Worm (Caenorhabditis elegans) whole organism, L2 larva: ENCODE measurements around the gene sre-29.

Experiments
- F13H6.1 ChIP-seq: sonication (generic microtip); optimal IDR thresholded peaks from 2 replicates; lab custom pipeline; 2016; ENCODE audit warnings: missing genetic modification characterization, missing compliant biosample characterization
- R02D3.7 ChIP-seq: fragments of 150-350 bp; optimal IDR thresholded peaks from 2 replicates; lab custom pipeline; 2014; ENCODE audit warnings: missing biosample characterization, missing genetic modification characterization
- Y55F3AM.14 ChIP-seq: fragments of 200-800 bp; sonication (Bioruptor generic); optimal IDR thresholded peaks from 2 replicates; lab custom pipeline; 2018; ENCODE audit warnings: mild to moderate bottlenecking, missing genetic modification characterization, missing compliant biosample characterization
- alr-1 ChIP-seq: fragments of 150-350 bp; optimal IDR thresholded peaks from 2 replicates; lab custom pipeline; 2014; ENCODE audit warnings: missing biosample characterization, missing genetic modification characterization
- ama-1 ChIP-seq: fragments of 150-350 bp; optimal IDR thresholded peaks from 2 replicates; lab custom pipeline; 2018; ENCODE audit warnings: inconsistent platforms
- blmp-1 ChIP-seq: sonication (generic microtip); optimal IDR thresholded peaks from 2 replicates; lab custom pipeline; 2017; ENCODE audit warnings: missing genetic modification characterization, mild to moderate bottlenecking, missing compliant biosample characterization, antibody characterized with exemption, moderate library complexity; ENCODE audit not compliant: insufficient read depth
- ceh-16 ChIP-seq: fragments of 150-350 bp; optimal IDR thresholded peaks from 2 replicates; lab custom pipeline; 2014; ENCODE audit warnings: missing biosample characterization, missing genetic modification characterization
- ceh-82 ChIP-seq: fragments of 150-350 bp; optimal IDR thresholded peaks from 2 replicates; lab custom pipeline; 2014; ENCODE audit warnings: missing biosample characterization, missing genetic modification characterization
- crh-2 ChIP-seq: sonication (generic microtip); optimal IDR thresholded peaks from 2 replicates; lab custom pipeline; 2017; ENCODE audit warnings: missing biosample characterization, missing genetic modification characterization
- egl-27 ChIP-seq: sonication (generic microtip); optimal IDR thresholded peaks from 3 replicates; lab custom pipeline; 2017; ENCODE audit warnings: missing biosample characterization, missing genetic modification reagents, missing genetic modification characterization
- elt-1 ChIP-seq: fragments of 150-350 bp; optimal IDR thresholded peaks from 2 replicates; lab custom pipeline; 2014; ENCODE audit warnings: missing biosample characterization, missing genetic modification characterization
- gmeb-1 ChIP-seq: fragments of 150-350 bp; optimal IDR thresholded peaks from 2 replicates; lab custom pipeline; 2014; ENCODE audit warnings: missing biosample characterization, missing genetic modification characterization
- lin-11 ChIP-seq: fragments of 150-350 bp; sonication (generic microtip); optimal IDR thresholded peaks from 2 replicates; lab custom pipeline; 2014; ENCODE audit warnings: missing biosample characterization, missing genetic modification characterization, inconsistent platforms, mixed read lengths
- lin-13 ChIP-seq: fragments of 150-350 bp; optimal IDR thresholded peaks from 2 replicates; lab custom pipeline; 2014; ENCODE audit warnings: missing biosample characterization, missing genetic modification reagents, missing genetic modification characterization
- lsy-2 ChIP-seq, 2 experiments: fragments of 150-350 bp in 1 of 2; sonication (generic microtip) in 1 of 2; optimal IDR thresholded peaks; 2 replicates each; lab custom pipeline; 2014 to 2017; ENCODE audit warnings: missing biosample characterization in 2 of 2, missing genetic modification characterization in 2 of 2
- mbf-1 ChIP-seq: sonication (generic microtip); optimal IDR thresholded peaks from 2 replicates; lab custom pipeline; 2017; ENCODE audit warnings: missing biosample characterization, missing genetic modification characterization
- mdl-1 ChIP-seq, 2 experiments: fragments of 150-350 bp in 1 of 2; sonication (generic microtip) in 1 of 2; optimal IDR thresholded peaks; 2 replicates each; lab custom pipeline; 2017; ENCODE audit warnings: missing biosample characterization in 2 of 2, missing genetic modification characterization in 2 of 2
- nhr-10 ChIP-seq: sonication (generic microtip); optimal IDR thresholded peaks from 2 replicates; lab custom pipeline; 2017; ENCODE audit warnings: missing biosample characterization, missing genetic modification characterization
- nhr-11 ChIP-seq: fragments of 150-350 bp; optimal IDR thresholded peaks from 2 replicates; lab custom pipeline; 2014; ENCODE audit warnings: missing biosample characterization, missing genetic modification characterization
- nhr-12 ChIP-seq: fragments of 150-350 bp; optimal IDR thresholded peaks from 2 replicates; lab custom pipeline; 2014; ENCODE audit warnings: missing biosample characterization, missing genetic modification characterization
- nhr-129 ChIP-seq: fragments of 150-350 bp; optimal IDR thresholded peaks from 2 replicates; lab custom pipeline; 2014; ENCODE audit warnings: missing biosample characterization, missing genetic modification characterization
- nhr-23 ChIP-seq: fragments of 150-350 bp; optimal IDR thresholded peaks from 2 replicates; lab custom pipeline; 2014; ENCODE audit warnings: missing biosample characterization, missing genetic modification reagents, missing genetic modification characterization
- nhr-237 ChIP-seq: fragments of 150-350 bp; optimal IDR thresholded peaks from 2 replicates; lab custom pipeline; 2014; ENCODE audit warnings: missing biosample characterization, missing genetic modification characterization
- nhr-77 ChIP-seq: fragments of 150-350 bp; optimal IDR thresholded peaks from 2 replicates; lab custom pipeline; 2014; ENCODE audit warnings: missing biosample characterization, missing genetic modification characterization
- peb-1 ChIP-seq: fragments of 150-350 bp; optimal IDR thresholded peaks from 2 replicates; lab custom pipeline; 2014; ENCODE audit warnings: missing biosample characterization, missing genetic modification characterization
- skn-1 ChIP-seq: sonication (generic microtip); optimal IDR thresholded peaks from 2 replicates; lab custom pipeline; 2017; ENCODE audit warnings: missing biosample characterization, missing genetic modification characterization
- sma-3 ChIP-seq: sonication (generic microtip); optimal IDR thresholded peaks from 2 replicates; lab custom pipeline; 2016; ENCODE audit warnings: missing genetic modification reagents, missing genetic modification characterization, missing compliant biosample characterization
- sma-9 ChIP-seq, 2 experiments: fragments of 150-350 bp in 1 of 2; sonication (generic microtip) in 1 of 2; optimal IDR thresholded peaks; 2 replicates each; lab custom pipeline; 2014 to 2016; ENCODE audit warnings: missing genetic modification characterization in 2 of 2, mild to moderate bottlenecking in 1 of 2, missing biosample characterization in 1 of 2, missing compliant biosample characterization in 1 of 2, missing genetic modification reagents in 1 of 2, moderate library complexity in 1 of 2
- snpc-4 ChIP-seq: fragments of 150-350 bp; optimal IDR thresholded peaks from 2 replicates; lab custom pipeline; 2014; ENCODE audit warnings: missing biosample characterization, missing genetic modification characterization
- unc-55 ChIP-seq: fragments of 150-350 bp; sonication (generic microtip); optimal IDR thresholded peaks from 3 replicates; lab custom pipeline; 2014; ENCODE audit warnings: missing biosample characterization, missing genetic modification reagents, missing genetic modification characterization
- unc-62 ChIP-seq: fragments of 150-350 bp; optimal IDR thresholded peaks from 2 replicates; lab custom pipeline; 2014; ENCODE audit warnings: missing biosample characterization, missing genetic modification reagents, missing genetic modification characterization
- zag-1 ChIP-seq: fragments of 150-350 bp; optimal IDR thresholded peaks from 2 replicates; lab custom pipeline; 2014; ENCODE audit warnings: missing biosample characterization, missing genetic modification characterization
- ztf-1 ChIP-seq: fragments of 200-800 bp; sonication (Bioruptor generic); conservative IDR thresholded peaks from 2 replicates; pipeline ENCODE4 v1.3.6; 2022; ENCODE audit warnings: missing genetic modification characterization, missing compliant biosample characterization
- ztf-11 ChIP-seq: sonication (generic microtip); optimal IDR thresholded peaks from 2 replicates; lab custom pipeline; 2017; ENCODE audit warnings: missing biosample characterization, missing genetic modification characterization
- ztf-4 ChIP-seq: fragments of 150-350 bp; optimal IDR thresholded peaks from 2 replicates; lab custom pipeline; 2014; ENCODE audit warnings: missing biosample characterization, missing genetic modification characterization

The sre-29 gene

DNA sequence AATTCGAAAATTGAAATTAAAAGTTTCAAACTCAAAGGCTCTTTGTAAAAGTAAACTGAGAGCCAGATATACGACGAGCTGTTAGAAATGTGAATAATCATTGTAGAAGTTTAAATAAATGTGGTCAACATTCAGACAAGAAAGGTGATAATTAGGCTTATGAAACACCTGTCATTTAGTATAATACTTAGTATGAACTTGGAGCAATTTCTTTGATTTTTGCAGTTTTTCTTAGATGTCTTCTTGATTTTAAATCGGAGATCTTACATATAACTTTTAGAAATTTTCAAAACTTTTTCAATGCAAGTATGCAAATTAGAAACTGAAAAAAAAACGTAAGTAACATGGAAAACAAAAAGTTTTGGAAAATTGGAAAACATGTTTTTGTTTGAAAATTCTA, 4.7 kb upstream of the sre-29 start, which contains the start of gene sre-30:
Gene sre-30 (minus strand): TSS at position 101 of the 400 bp plus-strand sequence.
- TF ChIP-seq nhr-12 (tag; lab: Kevin White, UChicago) (no peak), ztf-4 (tag; lab: Kevin White, UChicago) (no peak), mdl-1 (tag; optimal IDR thresholded peaks at IDR 0.05; lab: Kevin White, UChicago) (no peak), ztf-1 (GFP tag; lab: Robert Waterston, UW) (no peak), nhr-11 (tag; lab: Kevin White, UChicago) (no peak), sma-3 (GFP tag; lab: Kevin White, UChicago) (no peak), unc-62 (GFP tag; lab: Kevin White, UChicago) (no peak), ceh-82 (tag; lab: Kevin White, UChicago) (no peak), nhr-77 (tag; lab: Kevin White, UChicago) (no peak), nhr-10 (no peak), lin-11 (tag; lab: Kevin White, UChicago) (no peak), lsy-2 (tag; optimal IDR thresholded peaks at IDR 0.05; lab: Kevin White, UChicago) (no peak), lin-13 (GFP tag; lab: Kevin White, UChicago) (no peak), Y55F3AM.14 (GFP tag; lab: Kevin White, UChicago) (no peak), gmeb-1 (no peak), nhr-129 (tag; lab: Kevin White, UChicago) (no peak), peb-1 (tag; lab: Kevin White, UChicago) (no peak), unc-55 (GFP tag; lab: Kevin White, UChicago) (no peak)

ce11 chrII:12397656-12398055, 4.0 kb downstream of the sre-29 start, which contains the start of gene F57G9.7:
Gene F57G9.7, minus strand, starts transcription at chrII:12397756.
- TF ChIP-seq nhr-237, result no peak
- TF ChIP-seq skn-1 (tag; lab: Kevin White, UChicago), result no peak
- TF ChIP-seq snpc-4, result no peak
- TF ChIP-seq egl-27, result no peak
- no peak for TF ChIP-seq nhr-23 (tag; lab: Kevin White, UChicago)
- TF ChIP-seq nhr-10, result no peak
- TF ChIP-seq lsy-2 (tag; optimal IDR thresholded peaks at IDR 0.05; lab: Kevin White, UChicago), result no peak
- TF ChIP-seq F13H6.1, result no peak
- TF ChIP-seq R02D3.7, result no peak

DNA sequence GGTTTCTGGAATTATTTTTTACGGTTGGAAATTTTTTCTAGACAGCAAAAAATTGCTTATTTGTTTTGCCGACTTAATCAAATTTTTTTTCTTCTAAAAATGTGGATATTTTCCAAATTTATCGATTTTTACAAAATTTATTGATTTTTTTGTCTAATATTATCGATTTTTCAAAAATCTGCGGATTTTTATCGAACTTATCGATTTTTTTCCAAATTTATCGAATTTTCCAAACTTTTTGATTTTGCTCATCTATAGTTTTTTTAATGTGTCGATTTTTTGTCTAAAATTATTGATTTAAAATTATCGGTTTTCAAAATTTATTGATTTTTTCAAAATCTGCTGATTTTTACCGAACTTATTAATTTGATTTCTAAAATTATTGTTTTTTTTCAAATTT, 7.6 kb downstream of the sre-29 start:
- TF ChIP-seq lin-11 (tag; lab: Kevin White, UChicago) (no peak), alr-1 (tag; lab: Kevin White, UChicago) (no peak), blmp-1 (tag; lab: Kevin White, UChicago) (no peak), ztf-1 (GFP tag; lab: Robert Waterston, UW) (no peak), nhr-10 (no peak), skn-1 (tag; lab: Kevin White, UChicago) (no peak), elt-1 (no peak), sma-3 (GFP tag; lab: Kevin White, UChicago) (no peak), lsy-2 (tag; optimal IDR thresholded peaks at IDR 0.05; lab: Kevin White, UChicago) (no peak), snpc-4 (no peak), crh-2 (tag; lab: Kevin White, UChicago) (no peak), ama-1 (lab: Kevin White, UChicago) (no peak), nhr-23 (tag; lab: Kevin White, UChicago) (no peak), mdl-1 (tag; optimal IDR thresholded peaks at IDR 0.05; lab: Kevin White, UChicago) (no peak), nhr-12 (tag; lab: Kevin White, UChicago) (no peak), mbf-1 (tag; lab: Kevin White, UChicago) (no peak)

DNA sequence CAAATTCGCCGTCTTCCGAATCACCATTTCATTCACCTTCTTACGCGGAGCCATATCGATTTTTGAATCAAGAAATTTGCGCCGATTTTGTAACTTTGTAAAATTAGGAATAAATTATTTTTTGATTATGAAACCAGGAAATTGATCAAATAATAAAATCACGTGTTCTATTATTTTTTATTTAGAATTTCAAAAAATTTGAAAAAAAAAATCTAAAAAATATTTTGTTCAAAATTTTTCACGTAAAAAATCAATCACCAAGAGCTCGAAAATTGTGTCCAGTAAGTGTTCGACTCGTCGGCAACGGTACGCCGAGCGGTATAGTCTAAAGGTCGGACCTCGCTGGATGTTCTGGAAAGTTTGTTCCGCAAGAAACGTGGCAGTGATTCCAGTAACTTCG, 8.0 kb downstream of the sre-29 start, which contains the start of gene Y57A10B.7:
Gene Y57A10B.7 (minus strand): TSS at position 101 of the 400 bp plus-strand sequence.
- TF ChIP-seq egl-27, result no peak
- no peak for TF ChIP-seq nhr-10
- TF ChIP-seq ztf-11 (tag; lab: Kevin White, UChicago), result no peak
- no peak for TF ChIP-seq zag-1
- no peak for TF ChIP-seq R02D3.7
- no peak for TF ChIP-seq crh-2 (tag; lab: Kevin White, UChicago)
- TF ChIP-seq, all 48 proteins: peak for 0

ce11 chrII:12389783-12390182, 11.9 kb downstream of the sre-29 start, which contains the start of gene Y57A10B.6:
Gene Y57A10B.6, plus strand, starts transcription at chrII:12390083.
- TF ChIP-seq lsy-2 (tag; optimal IDR thresholded peaks at IDR 0.05; lab: Kevin White, UChicago), result no peak
- no peak for TF ChIP-seq ztf-11 (tag; lab: Kevin White, UChicago)
- no peak for TF ChIP-seq sma-3 (GFP tag; lab: Kevin White, UChicago)
- no peak for TF ChIP-seq nhr-12 (tag; lab: Kevin White, UChicago)
- TF ChIP-seq R02D3.7, result no peak
- TF ChIP-seq alr-1 (tag; lab: Kevin White, UChicago), result no peak
- no peak for TF ChIP-seq egl-27
- TF ChIP-seq unc-55 (GFP tag; lab: Kevin White, UChicago), result no peak
- TF ChIP-seq ceh-16, result no peak
- TF ChIP-seq nhr-11 (tag; lab: Kevin White, UChicago), result no peak
- no peak for TF ChIP-seq sma-9 (GFP tag; optimal IDR thresholded peaks at IDR 0.05; lab: Kevin White, UChicago)
- no peak for TF ChIP-seq sma-9 (tag; optimal IDR thresholded peaks at IDR 0.05; lab: Kevin White, UChicago)
- TF ChIP-seq nhr-77 (tag; lab: Kevin White, UChicago), result no peak
- no peak for TF ChIP-seq elt-1
- TF ChIP-seq, all 48 proteins: peak for 0
